Worm (Caenorhabditis elegans): ENCODE measurements around the gene fbxa-102.

The fbxa-102 gene

ce11 chrV:17527729-17528128 lies 34.1 kb upstream of the fbxa-102 start, which contains the start of gene srz-90:
Gene srz-90 (plus strand): TSS chrV:17528029.
- TF ChIP-seq flt-1 (GFP tag; IDR thresholded peaks at IDR 0.05) = no peak
- TF ChIP-seq klf-2 (GFP tag; conservative IDR thresholded peaks at IDR 0.05) = no peak
- no peak for TF ChIP-seq ref-1 (GFP tag; conservative IDR thresholded peaks at IDR 0.05)
- no peak for TF ChIP-seq ztf-29 (GFP tag; IDR thresholded peaks at IDR 0.05)
- TF ChIP-seq med-1 (GFP tag; optimal IDR thresholded peaks at IDR 0.05; ENCODE audit: insufficient read depth) = no peak
- TF ChIP-seq tab-1 (GFP tag; IDR thresholded peaks at IDR 0.05) = no peak
- TF ChIP-seq cog-1 (tag; optimal IDR thresholded peaks at IDR 0.05) = no peak
- TF ChIP-seq T22C8.4 (GFP tag; IDR thresholded peaks at IDR 0.05) = no peak
- TF ChIP-seq ztf-23 (GFP tag; IDR thresholded peaks at IDR 0.05) = no peak

ce11 chrV:17520735-17521134 lies 27.1 kb upstream of the fbxa-102 start, which contains the start of gene fbxa-136:
Gene fbxa-136 (plus strand): TSS chrV:17521035.
- TF ChIP-seq tab-1 (GFP tag; IDR thresholded peaks at IDR 0.05) = no peak
- TF ChIP-seq klf-2 (GFP tag; conservative IDR thresholded peaks at IDR 0.05) = no peak
- TF ChIP-seq med-1 (GFP tag; optimal IDR thresholded peaks at IDR 0.05; ENCODE audit: insufficient read depth) = no peak
- no peak for TF ChIP-seq ztf-29 (GFP tag; IDR thresholded peaks at IDR 0.05)
- no peak for TF ChIP-seq flt-1 (GFP tag; IDR thresholded peaks at IDR 0.05)
- TF ChIP-seq T22C8.4 (GFP tag; IDR thresholded peaks at IDR 0.05) = no peak
- TF ChIP-seq ref-1 (GFP tag; conservative IDR thresholded peaks at IDR 0.05) = no peak
- TF ChIP-seq cog-1 (tag; optimal IDR thresholded peaks at IDR 0.05) = no peak
- TF ChIP-seq ztf-23 (GFP tag; IDR thresholded peaks at IDR 0.05) = no peak

DNA sequence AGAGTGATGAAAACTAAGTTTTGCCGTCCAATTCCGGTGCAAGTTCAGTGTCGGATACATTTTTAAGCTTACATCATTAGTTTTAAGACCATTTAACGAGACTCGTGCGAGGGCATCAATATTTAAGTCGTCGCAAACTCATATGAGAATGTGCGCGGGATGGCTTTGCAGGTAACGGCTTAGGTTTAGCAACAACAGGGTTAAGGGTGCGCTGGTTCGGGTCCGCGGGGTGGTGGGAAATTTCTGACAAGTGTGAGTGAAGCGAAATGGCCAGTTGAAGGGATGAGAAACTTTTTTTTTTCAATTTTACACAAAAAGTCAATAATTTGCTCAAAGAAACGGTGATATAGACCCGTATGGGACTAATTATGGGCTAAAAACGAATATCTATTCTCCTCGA lies 20.2 kb upstream of the fbxa-102 start:
- TF ChIP-seq ref-1 (GFP tag; conservative IDR thresholded peaks at IDR 0.05) = 0 out of 2 replicates have a peak, but pooled peaks have one; percentile 10
- no peak for TF ChIP-seq ztf-29 (GFP tag; IDR thresholded peaks at IDR 0.05)

DNA sequence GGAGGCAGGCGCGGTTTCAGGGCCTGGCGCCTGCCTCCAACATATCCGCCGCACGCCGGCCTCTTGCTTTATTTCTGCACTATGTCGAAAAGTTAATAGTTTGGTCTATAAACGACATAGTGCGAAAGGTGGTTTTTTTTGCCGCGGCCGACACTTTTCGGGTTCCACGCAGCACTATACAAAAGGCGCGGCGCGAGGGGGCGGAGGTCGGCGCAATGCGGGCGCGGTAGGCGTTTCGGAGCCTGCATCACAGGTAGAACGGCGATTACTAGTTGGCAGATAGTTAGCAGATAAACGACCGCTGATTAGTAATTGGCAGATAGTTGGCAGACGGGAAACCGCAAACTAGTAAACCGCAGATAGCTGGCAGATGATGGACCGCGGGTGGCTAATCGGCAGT lies 19.1 kb upstream of the fbxa-102 start:
- TF ChIP-seq ztf-23 (GFP tag; IDR thresholded peaks at IDR 0.05) = no peak
- TF ChIP-seq ztf-29 (GFP tag; IDR thresholded peaks at IDR 0.05) = no peak
- TF ChIP-seq ref-1 (GFP tag; conservative IDR thresholded peaks at IDR 0.05) = no peak
- 0 out of 2 replicates have a peak, but pooled peaks have one; percentile 32 for TF ChIP-seq tab-1 (GFP tag; IDR thresholded peaks at IDR 0.05)
- no peak for TF ChIP-seq cog-1 (tag; optimal IDR thresholded peaks at IDR 0.05)

ce11 chrV:17508493-17508892 lies 14.9 kb upstream of the fbxa-102 start, which contains the start of gene srw-32:
Gene srw-32 (plus strand): TSS chrV:17508793.
- no peak for TF ChIP-seq flt-1 (GFP tag; IDR thresholded peaks at IDR 0.05)

- TF ChIP-seq ztf-29 (GFP tag; IDR thresholded peaks at IDR 0.05) (no peak), med-1 (GFP tag; optimal IDR thresholded peaks at IDR 0.05; ENCODE audit: insufficient read depth) (no peak), ztf-23 (GFP tag; IDR thresholded peaks at IDR 0.05) (no peak), ref-1 (GFP tag; conservative IDR thresholded peaks at IDR 0.05) (no peak), T22C8.4 (GFP tag; IDR thresholded peaks at IDR 0.05) (no peak), flt-1 (GFP tag; IDR thresholded peaks at IDR 0.05) (no peak), klf-2 (GFP tag; conservative IDR thresholded peaks at IDR 0.05) (no peak), cog-1 (tag; optimal IDR thresholded peaks at IDR 0.05) (no peak), tab-1 (GFP tag; IDR thresholded peaks at IDR 0.05) (no peak)
Observed at ce11 chrV:17506289-17506688, 12.7 kb upstream of the fbxa-102 start, which contains the start of gene srw-31. Gene srw-31 (plus strand): TSS chrV:17506589.

DNA sequence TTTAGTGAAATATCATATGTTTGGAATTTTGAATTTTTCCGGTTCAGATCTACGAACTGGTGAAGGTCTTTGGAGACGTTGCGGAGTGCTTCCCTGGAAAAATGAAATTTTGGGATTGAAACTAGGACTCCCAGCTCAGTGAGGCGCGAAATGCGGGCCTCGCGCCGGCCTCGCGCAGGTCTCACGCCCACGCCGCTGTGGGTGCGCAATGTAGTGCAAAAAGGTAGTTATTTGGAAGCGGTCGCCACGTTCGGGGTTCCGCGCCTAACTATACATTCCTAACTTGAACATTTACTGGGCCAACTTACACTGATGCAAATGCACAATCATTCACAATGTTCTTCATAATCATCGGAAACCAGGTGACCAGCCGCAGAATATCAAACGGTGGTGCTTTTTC lies 6.4 kb upstream of the fbxa-102 start:
- no peak for TF ChIP-seq tab-1 (GFP tag; IDR thresholded peaks at IDR 0.05)
- TF ChIP-seq klf-2 (GFP tag; conservative IDR thresholded peaks at IDR 0.05) = no peak
- no peak for TF ChIP-seq ztf-29 (GFP tag; IDR thresholded peaks at IDR 0.05)
- TF ChIP-seq flt-1 (GFP tag; IDR thresholded peaks at IDR 0.05) = no peak
- TF ChIP-seq cog-1 (tag; optimal IDR thresholded peaks at IDR 0.05) = no peak
- TF ChIP-seq ztf-23 (GFP tag; IDR thresholded peaks at IDR 0.05) = no peak
- TF ChIP-seq med-1 (GFP tag; optimal IDR thresholded peaks at IDR 0.05; ENCODE audit: insufficient read depth) = no peak
- no peak for TF ChIP-seq ref-1 (GFP tag; conservative IDR thresholded peaks at IDR 0.05)
- no peak for TF ChIP-seq T22C8.4 (GFP tag; IDR thresholded peaks at IDR 0.05)

ce11 chrV:17496071-17496470 lies 2.4 kb upstream of the fbxa-102 start, which contains the start of gene srh-118:
Gene srh-118 (minus strand): TSS chrV:17496171.
- no peak for TF ChIP-seq klf-2 (GFP tag; conservative IDR thresholded peaks at IDR 0.05)
- TF ChIP-seq ztf-23 (GFP tag; IDR thresholded peaks at IDR 0.05) = no peak
- TF ChIP-seq tab-1 (GFP tag; IDR thresholded peaks at IDR 0.05) = no peak
- TF ChIP-seq flt-1 (GFP tag; IDR thresholded peaks at IDR 0.05) = no peak
- no peak for TF ChIP-seq T22C8.4 (GFP tag; IDR thresholded peaks at IDR 0.05)
- TF ChIP-seq ref-1 (GFP tag; conservative IDR thresholded peaks at IDR 0.05) = no peak

DNA sequence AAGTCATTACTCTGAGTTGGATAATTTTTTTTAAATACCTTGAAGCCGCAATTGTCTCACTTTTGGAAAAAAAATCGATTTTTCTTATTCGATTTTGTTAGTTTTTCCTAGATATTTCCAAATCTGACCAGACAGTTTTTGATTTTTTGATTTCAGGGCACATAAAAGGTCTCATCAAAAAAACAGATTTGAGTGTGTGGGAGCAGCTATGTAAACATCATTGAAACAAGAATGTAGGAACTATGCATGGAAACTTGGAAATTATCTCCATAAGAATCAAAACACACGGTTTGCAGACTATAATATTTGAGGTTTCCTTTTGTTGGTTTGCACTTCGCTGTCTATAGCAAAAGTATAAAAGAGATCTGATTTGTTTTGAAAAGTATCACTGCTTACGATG lies 7.6 kb downstream of the fbxa-102 start, which contains the start of gene scl-24:
TSS of gene scl-24 (plus strand) at position 301 of the 400 bp plus-strand sequence.
- TF ChIP-seq cog-1 (tag; optimal IDR thresholded peaks at IDR 0.05) (no peak), klf-2 (GFP tag; conservative IDR thresholded peaks at IDR 0.05) (no peak), ztf-29 (GFP tag; IDR thresholded peaks at IDR 0.05) (no peak), med-1 (GFP tag; optimal IDR thresholded peaks at IDR 0.05; ENCODE audit: insufficient read depth) (no peak)

ce11 chrV:17485078-17485477 lies 8.6 kb downstream of the fbxa-102 start, which contains the start of gene srh-111:
Gene srh-111 (minus strand): TSS chrV:17485178.
- no peak for TF ChIP-seq ztf-29 (GFP tag; IDR thresholded peaks at IDR 0.05)
- TF ChIP-seq med-1 (GFP tag; optimal IDR thresholded peaks at IDR 0.05; ENCODE audit: insufficient read depth) = no peak
- TF ChIP-seq ref-1 (GFP tag; conservative IDR thresholded peaks at IDR 0.05) = no peak
- no peak for TF ChIP-seq T22C8.4 (GFP tag; IDR thresholded peaks at IDR 0.05)
- TF ChIP-seq tab-1 (GFP tag; IDR thresholded peaks at IDR 0.05) = no peak
- TF ChIP-seq ztf-23 (GFP tag; IDR thresholded peaks at IDR 0.05) = no peak
- TF ChIP-seq cog-1 (tag; optimal IDR thresholded peaks at IDR 0.05) = no peak
- TF ChIP-seq klf-2 (GFP tag; conservative IDR thresholded peaks at IDR 0.05) = no peak
- TF ChIP-seq flt-1 (GFP tag; IDR thresholded peaks at IDR 0.05) = no peak

DNA sequence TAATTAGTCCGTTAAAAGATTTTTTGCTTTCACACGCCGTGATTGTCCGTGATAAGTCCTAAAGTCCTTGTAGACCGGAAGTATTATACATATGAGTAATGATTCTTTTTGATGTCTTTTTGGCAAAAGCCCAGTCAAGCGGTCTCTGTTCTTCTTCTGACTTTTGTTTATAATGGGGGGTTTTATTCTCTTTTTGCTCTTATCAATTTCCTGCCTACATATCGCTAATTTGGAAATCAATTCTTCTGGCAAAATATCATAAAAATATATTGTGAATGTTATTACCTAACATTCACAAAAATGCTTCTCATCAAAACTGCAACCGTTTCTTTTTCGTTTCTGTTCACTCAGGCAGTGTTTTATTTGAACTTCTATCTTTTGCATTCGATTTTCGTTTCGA lies 17.1 kb downstream of the fbxa-102 start, which contains the start of gene srbc-61:
TSS of gene srbc-61 (plus strand) at position 301 of the 400 bp plus-strand sequence.
- no peak for TF ChIP-seq ztf-23 (GFP tag; IDR thresholded peaks at IDR 0.05)
- TF ChIP-seq T22C8.4 (GFP tag; IDR thresholded peaks at IDR 0.05) = no peak
- no peak for TF ChIP-seq flt-1 (GFP tag; IDR thresholded peaks at IDR 0.05)
- no peak for TF ChIP-seq klf-2 (GFP tag; conservative IDR thresholded peaks at IDR 0.05)
- no peak for TF ChIP-seq ztf-29 (GFP tag; IDR thresholded peaks at IDR 0.05)
- TF ChIP-seq med-1 (GFP tag; optimal IDR thresholded peaks at IDR 0.05; ENCODE audit: insufficient read depth) = no peak
